Fruit fly (Drosophila melanogaster) whole organism, pupa: ENCODE results near the gene CG15336.

Experiments
- CG12605 ChIP-seq: fragments of 200-800 bp; sonication (Bioruptor generic); IDR thresholded peaks from 2 replicates; pipeline ENCODE4 v1.3.6; 2022; ENCODE audit warnings: missing biosample characterization, missing genetic modification characterization
- CG17806 ChIP-seq: fragments of 200-800 bp; sonication (Bioruptor generic); optimal IDR thresholded peaks from 2 replicates; lab custom pipeline; 2018; ENCODE audit warnings: missing biosample characterization, mild to moderate bottlenecking, missing genetic modification characterization, moderate library complexity
- CG32121 ChIP-seq: fragments of 200-800 bp; sonication (Bioruptor generic); IDR thresholded peaks from 2 replicates; pipeline ENCODE4 v1.3.6; 2022; ENCODE audit warnings: missing biosample characterization, missing genetic modification characterization
- CG34367 ChIP-seq: fragments of 200-800 bp; sonication (Bioruptor generic); optimal IDR thresholded peaks from 2 replicates; lab custom pipeline; 2018; ENCODE audit warnings: missing biosample characterization, mild to moderate bottlenecking, missing genetic modification characterization
- CG8301 ChIP-seq: fragments of 200-800 bp; sonication (Bioruptor generic); optimal IDR thresholded peaks from 2 replicates; lab custom pipeline; 2018; ENCODE audit warnings: missing biosample characterization, mild to moderate bottlenecking, missing genetic modification characterization
- D1 ChIP-seq: fragments of 200-800 bp; sonication (Bioruptor generic); optimal IDR thresholded peaks from 2 replicates; lab custom pipeline; 2018; ENCODE audit warnings: missing biosample characterization, mild to moderate bottlenecking, missing genetic modification characterization, moderate library complexity
- EcR ChIP-seq: fragments of 200-800 bp; sonication (Bioruptor generic); optimal IDR thresholded peaks from 3 replicates; lab custom pipeline; 2019; ENCODE audit warnings: missing biosample characterization, missing genetic modification characterization, mild to moderate bottlenecking, moderate library complexity, missing genetic modification reagents
- rn ChIP-seq: fragments of 200-800 bp; sonication (Bioruptor generic); IDR thresholded peaks from 2 replicates; pipeline ENCODE4 v1.3.6; 2022; ENCODE audit warnings: missing biosample characterization, missing genetic modification characterization

- TF ChIP-seq D1 (no peak), CG32121 (no peak), rn (GFP tag; lab: Robert Waterston, UW) (no peak), CG34367 (tag; lab: Kevin White, UChicago) (no peak), EcR (GFP tag; lab: Kevin White, UChicago) (no peak), CG8301 (no peak), CG12605 (GFP tag; lab: Robert Waterston, UW) (no peak), CG17806 (tag; lab: Kevin White, UChicago) (no peak)
These were observed 32.4 kb upstream of the CG15336 start for dm6 chrX:8115343-8115676.
